Fruit fly (Drosophila melanogaster): ENCODE data around the gene CG31279.
A peak's percentile ranks its signal among the peaks of the same experiment; 100 is the strongest.

The CG31279 gene

DNA sequence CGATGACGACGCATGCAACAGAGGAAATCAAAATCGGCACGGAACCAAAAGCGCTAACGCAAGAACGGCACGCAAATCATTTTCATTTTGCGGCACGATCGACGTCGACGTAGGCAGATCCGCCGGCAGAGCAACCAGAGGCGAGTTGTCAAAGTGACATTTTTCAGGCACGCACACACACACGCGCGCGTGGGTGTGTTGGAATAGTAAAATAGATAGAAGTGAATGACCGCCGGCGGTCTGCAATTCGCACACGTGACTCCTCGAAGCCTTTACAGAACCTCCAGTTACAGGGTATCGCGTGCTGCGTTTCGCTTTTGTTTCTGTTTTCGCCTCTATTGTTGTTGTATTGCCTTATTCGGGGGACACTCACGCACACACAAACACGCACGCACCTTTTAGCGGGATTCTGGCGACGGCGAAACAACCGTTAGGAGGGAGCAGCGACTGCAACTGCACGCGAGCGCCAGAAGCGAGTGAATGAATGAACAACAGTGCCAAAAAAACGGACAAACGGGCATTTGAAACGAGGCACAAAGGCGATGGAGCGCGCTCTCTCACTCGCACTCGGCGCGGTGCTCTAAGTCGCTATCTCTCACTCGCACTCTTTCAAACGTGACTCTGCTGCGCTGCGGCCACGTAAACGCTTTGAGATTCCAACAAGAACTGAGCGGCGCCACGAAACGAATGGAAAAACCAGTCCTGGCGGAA lies 27.3 kb upstream of the CG31279 start, which contains the start of gene ss:
Gene ss, minus strand, starts transcription at position 668 of the 711 bp plus-strand sequence.
- TF ChIP-seq CG13204 (GFP tag; optimal IDR thresholded peaks at IDR 0.05) (peak; percentile 20), Pif1B (GFP tag; optimal IDR thresholded peaks at IDR 0.05) (no peak)

DNA sequence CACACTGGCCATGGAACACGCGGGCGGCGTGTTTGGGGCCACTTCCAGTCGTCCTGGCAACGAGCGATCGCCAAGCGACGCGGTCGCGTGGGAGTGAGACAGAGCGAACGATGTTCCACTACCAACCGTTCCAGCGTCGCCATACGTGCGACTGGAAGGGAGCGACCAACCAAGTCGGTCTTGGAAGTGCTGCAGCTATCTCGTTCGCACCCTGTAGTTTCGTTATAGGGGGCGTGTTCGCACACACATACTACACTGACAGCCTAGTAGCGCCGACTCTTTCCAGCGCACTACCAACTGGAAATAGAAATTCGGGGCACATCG lies 26.8 kb upstream of the CG31279 start:
- TF ChIP-seq CG13204 (GFP tag; optimal IDR thresholded peaks at IDR 0.05) (no peak), CG4496 (GFP tag; IDR thresholded peaks at IDR 0.05) (0 out of 3 replicates have a peak, but pooled peaks have one; percentile 34), CG32121 (GFP tag; IDR thresholded peaks at IDR 0.05) (no peak), CG8159 (tag; optimal IDR thresholded peaks at IDR 0.05) (no peak)

DNA sequence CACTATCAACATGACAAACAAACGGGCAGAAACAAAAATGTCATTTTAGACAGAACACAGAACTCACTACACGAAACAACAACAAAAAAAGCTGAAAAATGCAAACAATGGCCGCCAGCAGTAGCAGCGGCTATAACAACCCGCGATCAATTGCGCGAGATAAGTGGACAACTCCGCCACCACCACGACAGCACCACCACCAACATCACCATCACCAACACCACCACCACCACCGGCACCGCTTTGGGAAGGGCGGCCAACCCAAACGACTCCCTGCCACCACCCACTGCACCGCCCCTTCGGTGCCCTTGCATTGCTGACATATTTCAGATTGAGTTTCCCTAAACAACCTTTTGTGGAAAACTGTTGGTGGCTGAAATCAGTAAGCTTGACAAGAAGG lies 23.9 kb upstream of the CG31279 start:
- TF ChIP-seq D1 (tag; optimal IDR thresholded peaks at IDR 0.05) (no peak), CG12605 (GFP tag; IDR thresholded peaks at IDR 0.05) (no peak), CG8301 (tag; optimal IDR thresholded peaks at IDR 0.05) (no peak), CG9948 (tag; optimal IDR thresholded peaks at IDR 0.05) (no peak), CG10348 (GFP tag; IDR thresholded peaks at IDR 0.05) (no peak), CG13204 (GFP tag; optimal IDR thresholded peaks at IDR 0.05) (no peak), gl (tag; optimal IDR thresholded peaks at IDR 0.05) (no peak), Pif1A (GFP tag; optimal IDR thresholded peaks at IDR 0.05) (no peak), CG15710 (tag; optimal IDR thresholded peaks at IDR 0.05) (no peak), CG32121 (GFP tag; IDR thresholded peaks at IDR 0.05) (no peak), Snoo (tag; optimal IDR thresholded peaks at IDR 0.05) (no peak), CG17806 (tag; optimal IDR thresholded peaks at IDR 0.05) (no peak), rn (GFP tag; IDR thresholded peaks at IDR 0.05) (no peak), Pif1B (GFP tag; optimal IDR thresholded peaks at IDR 0.05) (no peak)

DNA sequence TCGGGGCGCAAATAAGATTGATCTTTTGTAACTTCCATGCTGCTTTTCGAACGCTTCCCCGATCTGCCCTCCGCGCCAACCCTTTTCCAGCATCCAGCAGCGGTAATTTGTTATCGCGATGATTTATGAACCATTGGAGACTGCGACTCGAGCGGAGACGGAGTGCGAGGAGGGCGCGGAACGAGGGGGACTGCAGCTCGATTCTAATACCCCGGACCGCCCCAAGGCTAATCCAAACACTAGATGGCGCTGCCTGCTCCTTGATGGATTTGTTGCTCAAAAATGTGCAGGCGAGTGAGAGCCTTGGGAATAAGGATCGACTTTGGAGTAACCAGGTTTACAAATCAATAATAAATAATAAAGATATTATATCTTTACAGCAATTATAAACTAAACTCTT lies 22.0 kb upstream of the CG31279 start:
- no peak for TF ChIP-seq Pif1A (GFP tag; optimal IDR thresholded peaks at IDR 0.05)
- no peak for TF ChIP-seq CG10348 (GFP tag; IDR thresholded peaks at IDR 0.05)
- no peak for TF ChIP-seq EcR (GFP tag; optimal IDR thresholded peaks at IDR 0.05)
- TF ChIP-seq CG13204 (GFP tag; optimal IDR thresholded peaks at IDR 0.05) = no peak
- no peak for TF ChIP-seq CG32121 (GFP tag; IDR thresholded peaks at IDR 0.05)
- TF ChIP-seq CG9948 (tag; optimal IDR thresholded peaks at IDR 0.05) = no peak
- no peak for TF ChIP-seq CG12605 (GFP tag; IDR thresholded peaks at IDR 0.05)
- no peak for TF ChIP-seq fd96Ca (GFP tag; IDR thresholded peaks at IDR 0.05)
- no peak for TF ChIP-seq CG15710 (tag; optimal IDR thresholded peaks at IDR 0.05)
- no peak for TF ChIP-seq Ets98B (GFP tag; IDR thresholded peaks at IDR 0.05)
- TF ChIP-seq rn (GFP tag; IDR thresholded peaks at IDR 0.05) = no peak
- TF ChIP-seq CG14655 (GFP tag; optimal IDR thresholded peaks at IDR 0.05) = no peak
- no peak for TF ChIP-seq gl (tag; optimal IDR thresholded peaks at IDR 0.05)
- no peak for TF ChIP-seq Pif1B (GFP tag; optimal IDR thresholded peaks at IDR 0.05)
- TF ChIP-seq CG34367 (tag; optimal IDR thresholded peaks at IDR 0.05) = no peak
- no peak for TF ChIP-seq CG4496 (GFP tag; IDR thresholded peaks at IDR 0.05)

DNA sequence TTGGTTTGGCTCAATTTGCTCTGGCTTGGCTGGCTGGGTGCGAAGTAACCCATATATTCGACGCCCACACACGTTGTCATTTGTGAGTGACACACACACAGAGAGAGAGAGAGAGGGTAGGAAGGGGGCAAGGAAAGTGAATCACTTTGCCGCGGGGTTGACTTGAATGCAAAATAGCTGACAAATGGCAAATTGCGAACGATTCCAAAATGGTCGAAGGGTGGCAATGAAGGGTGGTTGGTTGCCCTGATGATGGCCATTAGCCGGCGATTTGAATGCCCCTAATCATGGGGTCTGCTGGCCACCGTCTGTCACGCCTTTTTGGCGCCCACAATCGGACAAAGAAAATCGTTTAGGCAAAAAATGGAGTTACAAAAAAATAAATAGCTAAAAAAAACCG lies 19.8 kb upstream of the CG31279 start:
- TF ChIP-seq CG12605 (GFP tag; IDR thresholded peaks at IDR 0.05) (no peak), CG9948 (tag; optimal IDR thresholded peaks at IDR 0.05) (no peak), Ets98B (GFP tag; IDR thresholded peaks at IDR 0.05) (no peak), CG32121 (GFP tag; IDR thresholded peaks at IDR 0.05) (no peak), rn (GFP tag; IDR thresholded peaks at IDR 0.05) (no peak)

DNA sequence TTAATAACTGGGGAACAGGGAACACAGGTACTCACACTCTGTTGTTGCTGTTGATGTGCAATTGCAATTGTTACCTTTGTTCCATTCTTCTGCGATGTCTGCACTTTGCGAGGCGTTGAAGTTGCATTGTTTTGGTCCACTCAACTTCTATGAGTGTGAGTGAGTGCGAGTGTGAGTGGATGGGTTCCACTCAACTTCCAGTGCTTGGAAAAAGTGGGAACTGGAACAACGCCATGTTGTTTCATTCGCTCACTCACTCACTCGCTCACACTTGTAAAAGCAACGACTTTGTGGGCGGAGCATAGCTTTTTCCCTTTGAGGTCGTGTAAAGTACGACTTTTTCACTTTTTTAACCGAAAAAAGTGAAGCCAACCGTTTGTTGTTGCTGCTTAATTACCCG lies 16.7 kb upstream of the CG31279 start:
- TF ChIP-seq CG9948 (tag; optimal IDR thresholded peaks at IDR 0.05) (no peak), CG8159 (tag; optimal IDR thresholded peaks at IDR 0.05) (peak; percentile 71), CG17806 (tag; optimal IDR thresholded peaks at IDR 0.05) (no peak), CG12605 (GFP tag; IDR thresholded peaks at IDR 0.05) (no peak), Ets98B (GFP tag; IDR thresholded peaks at IDR 0.05) (no peak), fd96Ca (GFP tag; IDR thresholded peaks at IDR 0.05) (no peak), CG10348 (GFP tag; IDR thresholded peaks at IDR 0.05) (no peak), Snoo (tag; optimal IDR thresholded peaks at IDR 0.05) (no peak)

DNA sequence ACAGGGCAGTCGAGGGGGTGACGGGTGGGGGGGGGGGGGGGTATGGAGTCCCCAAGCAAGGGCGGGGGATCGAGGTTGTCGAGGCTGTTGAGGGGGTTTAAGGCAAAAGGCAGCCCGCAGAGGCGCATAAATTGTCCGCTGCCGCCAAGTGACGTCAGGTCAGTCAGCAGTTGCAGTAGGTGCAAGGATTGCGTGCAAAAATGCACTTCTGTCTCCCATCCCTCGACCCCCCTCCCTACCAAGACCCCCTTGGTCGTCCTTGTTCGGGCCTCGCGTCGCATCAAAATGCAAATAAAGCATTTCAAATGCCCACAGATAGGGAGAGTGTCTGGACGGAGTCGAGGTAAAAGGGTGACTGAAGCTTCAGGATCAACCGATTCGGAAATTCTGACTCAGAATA lies 14.0 kb upstream of the CG31279 start:
- TF ChIP-seq CG10348 (GFP tag; IDR thresholded peaks at IDR 0.05) (no peak), rn (GFP tag; IDR thresholded peaks at IDR 0.05) (no peak), CG34367 (tag; optimal IDR thresholded peaks at IDR 0.05) (no peak), CG15710 (tag; optimal IDR thresholded peaks at IDR 0.05) (no peak), fd96Ca (GFP tag; IDR thresholded peaks at IDR 0.05) (no peak), CG4496 (GFP tag; IDR thresholded peaks at IDR 0.05) (no peak), CG32121 (GFP tag; IDR thresholded peaks at IDR 0.05) (no peak), CG9948 (tag; optimal IDR thresholded peaks at IDR 0.05) (no peak), Pif1A (GFP tag; optimal IDR thresholded peaks at IDR 0.05) (no peak), CG12605 (GFP tag; IDR thresholded peaks at IDR 0.05) (no peak), CG14655 (GFP tag; optimal IDR thresholded peaks at IDR 0.05) (no peak), Pif1B (GFP tag; optimal IDR thresholded peaks at IDR 0.05) (no peak), Ets98B (GFP tag; IDR thresholded peaks at IDR 0.05) (no peak), CG13204 (GFP tag; optimal IDR thresholded peaks at IDR 0.05) (no peak), D1 (tag; optimal IDR thresholded peaks at IDR 0.05) (no peak)
